Fruit fly (Drosophila melanogaster) whole organism, embryonic: ENCODE measurements around the gene CG7557.
A peak's percentile ranks its signal among the peaks of the same experiment; 100 is the strongest.

Experiments used
- Antp ChIP-seq: fragments of 200-800 bp; sonication (Bioruptor generic); optimal IDR thresholded peaks from 3 replicates; lab custom pipeline; 2016; ENCODE audit warnings: missing biosample characterization, missing genetic modification characterization
- Bteb2 ChIP-seq: fragments of 200-800 bp; sonication (Bioruptor generic); optimal IDR thresholded peaks from 2 replicates; lab custom pipeline; 2016; ENCODE audit warnings: missing biosample characterization, missing genetic modification characterization
- CG10565 ChIP-seq: fragments of 200-800 bp; sonication (Bioruptor generic); optimal IDR thresholded peaks from 3 replicates; lab custom pipeline; 2016; ENCODE audit warnings: missing biosample characterization, mild to moderate bottlenecking, missing genetic modification characterization
- CG10959 ChIP-seq: fragments of 200-800 bp; sonication (Bioruptor generic); IDR thresholded peaks from 2 replicates; pipeline ENCODE4 v1.3.6; 2022; ENCODE audit warnings: missing biosample characterization, missing genetic modification characterization
- CG11398 ChIP-seq: fragments of 200-800 bp; sonication (Bioruptor generic); optimal IDR thresholded peaks from 2 replicates; lab custom pipeline; 2016; ENCODE audit warnings: missing biosample characterization, missing genetic modification characterization
- CG13424 ChIP-seq: fragments of 200-800 bp; sonication (Bioruptor generic); optimal IDR thresholded peaks from 2 replicates; lab custom pipeline; 2019; ENCODE audit warnings: missing biosample characterization, mild to moderate bottlenecking, missing genetic modification characterization, moderate library complexity
- CG13775 ChIP-seq: fragments of 200-800 bp; sonication (Bioruptor generic); optimal IDR thresholded peaks from 3 replicates; lab custom pipeline; 2017; ENCODE audit warnings: missing biosample characterization, mild to moderate bottlenecking, missing genetic modification characterization
- CG14965 ChIP-seq: fragments of 200-800 bp; sonication (Bioruptor generic); optimal IDR thresholded peaks from 2 replicates; lab custom pipeline; 2016; ENCODE audit warnings: missing biosample characterization, missing genetic modification characterization, borderline replicate concordance
- CG15479 ChIP-seq: fragments of 200-800 bp; sonication (Bioruptor generic); optimal IDR thresholded peaks from 3 replicates; lab custom pipeline; 2019; ENCODE audit warnings: missing biosample characterization, mild to moderate bottlenecking, missing genetic modification characterization, moderate library complexity
- CG17612 ChIP-seq: fragments of 200-800 bp; sonication (Bioruptor generic); IDR thresholded peaks from 2 replicates; pipeline ENCODE4 v1.3.6; 2022; ENCODE audit warnings: missing biosample characterization, missing genetic modification characterization
- CG17912 ChIP-seq: fragments of 200-800 bp; sonication (Bioruptor generic); optimal IDR thresholded peaks from 2 replicates; lab custom pipeline; 2018; ENCODE audit warnings: missing biosample characterization, mild to moderate bottlenecking, missing genetic modification characterization
- CG18476 ChIP-seq: fragments of 200-800 bp; sonication (Bioruptor generic); optimal IDR thresholded peaks from 2 replicates; lab custom pipeline; 2016; ENCODE audit warnings: missing biosample characterization, mild to moderate bottlenecking, missing genetic modification characterization
- CG2116 ChIP-seq: fragments of 200-800 bp; sonication (Bioruptor generic); optimal IDR thresholded peaks from 3 replicates; lab custom pipeline; 2018; ENCODE audit warnings: missing biosample characterization, mild to moderate bottlenecking, missing genetic modification characterization
- CG2678 ChIP-seq: fragments of 200-800 bp; sonication (Bioruptor generic); optimal IDR thresholded peaks from 3 replicates; lab custom pipeline; 2019; ENCODE audit warnings: missing biosample characterization, mild to moderate bottlenecking, missing genetic modification characterization, moderate library complexity
- CG3163 ChIP-seq: fragments of 200-800 bp; sonication (Bioruptor generic); optimal IDR thresholded peaks from 3 replicates; lab custom pipeline; 2016; ENCODE audit warnings: missing biosample characterization, missing genetic modification characterization
- CG32532 ChIP-seq: fragments of 200-800 bp; sonication (Bioruptor generic); IDR thresholded peaks from 2 replicates; pipeline ENCODE4 v1.3.6; 2022; ENCODE audit warnings: missing biosample characterization, missing genetic modification characterization
- CG33213 ChIP-seq: fragments of 200-800 bp; sonication (Bioruptor generic); optimal IDR thresholded peaks from 3 replicates; lab custom pipeline; 2016; ENCODE audit warnings: missing biosample characterization, missing genetic modification characterization
- CG3407 ChIP-seq: fragments of 200-800 bp; sonication (Bioruptor generic); optimal IDR thresholded peaks from 2 replicates; lab custom pipeline; 2018; ENCODE audit warnings: missing biosample characterization, mild to moderate bottlenecking, missing genetic modification characterization
- CG4360 ChIP-seq: fragments of 200-800 bp; sonication (Bioruptor generic); IDR thresholded peaks from 2 replicates; pipeline ENCODE4 v1.3.6; 2022; ENCODE audit warnings: missing biosample characterization, missing genetic modification characterization
- CG4707 ChIP-seq: fragments of 200-800 bp; sonication (Bioruptor generic); optimal IDR thresholded peaks from 2 replicates; lab custom pipeline; 2018; ENCODE audit warnings: missing biosample characterization, mild to moderate bottlenecking, missing genetic modification characterization, moderate library complexity
- CG6175 ChIP-seq: fragments of 200-800 bp; sonication (Bioruptor generic); IDR thresholded peaks from 3 replicates; pipeline ENCODE4 v1.3.6; 2022; ENCODE audit warnings: missing biosample characterization, missing genetic modification characterization
- CG6254 ChIP-seq: fragments of 200-800 bp; sonication (Bioruptor generic); optimal IDR thresholded peaks from 3 replicates; lab custom pipeline; 2017; ENCODE audit warnings: mild to moderate bottlenecking, missing biosample characterization, missing genetic modification reagents, missing genetic modification characterization
- CG7372 ChIP-seq: fragments of 200-800 bp; sonication (Bioruptor generic); IDR thresholded peaks from 2 replicates; pipeline ENCODE4 v1.3.6; 2022; ENCODE audit warnings: missing biosample characterization, missing genetic modification characterization
- CG8388 ChIP-seq: fragments of 200-800 bp; sonication (Bioruptor generic); optimal IDR thresholded peaks from 2 replicates; lab custom pipeline; 2019; ENCODE audit warnings: missing biosample characterization, mild to moderate bottlenecking, missing genetic modification characterization, moderate library complexity
- CG9932 ChIP-seq: fragments of 200-800 bp; sonication (Bioruptor generic); IDR thresholded peaks from 2 replicates; pipeline ENCODE4 v1.3.6; 2022; ENCODE audit warnings: missing biosample characterization, missing genetic modification characterization
- D ChIP-seq, 2 experiments: fragments of 200-800 bp in 1 of 2; fragments of >200 bp in 1 of 2; sonication (Bioruptor generic) in 1 of 2; optimal IDR thresholded peaks; 2 replicates in 1 of 2; 3 replicates in 1 of 2; lab custom pipeline; 2017; ENCODE audit warnings: mild to moderate bottlenecking in 1 of 2, missing biosample characterization in 1 of 2, missing genetic modification characterization in 1 of 2, missing genetic modification reagents in 1 of 2
- D19A ChIP-seq: fragments of 200-800 bp; optimal IDR thresholded peaks from 3 replicates; lab custom pipeline; 2019; ENCODE audit warnings: missing biosample characterization, mild to moderate bottlenecking, missing genetic modification characterization, moderate library complexity
- D19B ChIP-seq: fragments of 200-800 bp; sonication (Bioruptor generic); optimal IDR thresholded peaks from 2 replicates; lab custom pipeline; 2017; ENCODE audit warnings: missing biosample characterization, mild to moderate bottlenecking, missing genetic modification characterization
- Dfd ChIP-seq, 2 experiments: fragments of >200 bp; optimal IDR thresholded peaks; 2 replicates each; lab custom pipeline; 2017; ENCODE audit warnings: missing biosample characterization in 2 of 2, missing genetic modification characterization in 2 of 2
- Hey ChIP-seq: fragments of 200-800 bp; sonication (Bioruptor generic); optimal IDR thresholded peaks from 3 replicates; lab custom pipeline; 2018; ENCODE audit warnings: missing biosample characterization, mild to moderate bottlenecking, missing genetic modification characterization
- Mes4 ChIP-seq: fragments of 200-800 bp; sonication (Bioruptor generic); optimal IDR thresholded peaks from 2 replicates; lab custom pipeline; 2016; ENCODE audit warnings: missing biosample characterization, missing genetic modification characterization
- Side ChIP-seq: fragments of 200-800 bp; sonication (Bioruptor generic); optimal IDR thresholded peaks from 2 replicates; lab custom pipeline; 2016; ENCODE audit warnings: missing biosample characterization, missing genetic modification characterization
- Sox100B ChIP-seq: fragments of 200-800 bp; sonication (Bioruptor generic); optimal IDR thresholded peaks from 3 replicates; lab custom pipeline; 2018; ENCODE audit warnings: missing biosample characterization, mild to moderate bottlenecking, missing genetic modification characterization
- Ssrp ChIP-seq: fragments of 200-800 bp; sonication (Bioruptor generic); optimal IDR thresholded peaks from 2 replicates; lab custom pipeline; 2018; ENCODE audit warnings: missing biosample characterization, mild to moderate bottlenecking, missing genetic modification characterization, moderate library complexity
- Stat92E ChIP-seq, 3 experiments: fragments of >200 bp in 2 of 3; fragments of 200-800 bp in 1 of 3; sonication (Bioruptor generic) in 1 of 3; optimal IDR thresholded peaks; 2 replicates each; lab custom pipeline; 2017 to 2019; ENCODE audit warnings: missing biosample characterization in 3 of 3, missing genetic modification characterization in 3 of 3, mild to moderate bottlenecking in 1 of 3, moderate library complexity in 1 of 3
- az2 ChIP-seq: fragments of 200-800 bp; sonication (Bioruptor generic); optimal IDR thresholded peaks from 3 replicates; lab custom pipeline; 2016; ENCODE audit warnings: missing biosample characterization, missing genetic modification characterization
- kah ChIP-seq: fragments of 200-800 bp; sonication (Bioruptor generic); optimal IDR thresholded peaks from 2 replicates; lab custom pipeline; 2018; ENCODE audit warnings: missing biosample characterization, mild to moderate bottlenecking, missing genetic modification characterization
- kay ChIP-seq: fragments of 200-800 bp; sonication (Bioruptor generic); optimal IDR thresholded peaks from 2 replicates; lab custom pipeline; 2016; ENCODE audit warnings: missing biosample characterization, missing genetic modification characterization
- knrl ChIP-seq: fragments of 200-800 bp; sonication (Bioruptor generic); IDR thresholded peaks from 3 replicates; pipeline ENCODE4 v1.3.6; 2022; ENCODE audit warnings: missing biosample characterization, missing genetic modification characterization; ENCODE audit not compliant: partially characterized antibody
- mirr ChIP-seq: fragments of 200-800 bp; sonication (Bioruptor generic); optimal IDR thresholded peaks from 3 replicates; lab custom pipeline; 2018; ENCODE audit warnings: missing biosample characterization, mild to moderate bottlenecking, missing genetic modification characterization
- nom ChIP-seq: fragments of 200-800 bp; sonication (Bioruptor generic); optimal IDR thresholded peaks from 2 replicates; lab custom pipeline; 2017; ENCODE audit warnings: missing biosample characterization, missing genetic modification characterization, mild to moderate bottlenecking, moderate library complexity, missing genetic modification reagents
- schlank ChIP-seq: fragments of 200-800 bp; sonication (Bioruptor generic); optimal IDR thresholded peaks from 2 replicates; lab custom pipeline; 2018; ENCODE audit warnings: missing biosample characterization, mild to moderate bottlenecking, missing genetic modification characterization
- sens ChIP-seq: fragments of 200-800 bp; sonication (Bioruptor generic); peaks from one replicate; lab custom pipeline; 2016; ENCODE audit warnings: missing biosample characterization, missing genetic modification characterization
- sug ChIP-seq: fragments of 200-800 bp; optimal IDR thresholded peaks from 2 replicates; lab custom pipeline; 2019; ENCODE audit warnings: missing biosample characterization, mild to moderate bottlenecking, missing genetic modification characterization, moderate library complexity
- tna ChIP-seq: fragments of 200-800 bp; sonication (Bioruptor generic); IDR thresholded peaks from 2 replicates; pipeline ENCODE4 v1.3.6; 2022; ENCODE audit warnings: missing biosample characterization, missing genetic modification characterization; ENCODE audit not compliant: partially characterized antibody
- tup ChIP-seq: fragments of 200-800 bp; sonication (Bioruptor generic); optimal IDR thresholded peaks from 2 replicates; lab custom pipeline; 2016; ENCODE audit warnings: missing biosample characterization, mild to moderate bottlenecking, missing genetic modification characterization, moderate library complexity
- twi ChIP-seq: fragments of 200-800 bp; optimal IDR thresholded peaks from 2 replicates; lab custom pipeline; 2019; ENCODE audit warnings: missing biosample characterization, mild to moderate bottlenecking, missing genetic modification characterization, moderate library complexity
- vfl ChIP-seq: fragments of 200-800 bp; sonication (Bioruptor generic); optimal IDR thresholded peaks from 2 replicates; lab custom pipeline; 2016; ENCODE audit warnings: missing biosample characterization, missing genetic modification characterization
- zen ChIP-seq: fragments of 200-800 bp; sonication (Bioruptor generic); optimal IDR thresholded peaks from 3 replicates; lab custom pipeline; 2018; ENCODE audit warnings: missing biosample characterization, mild to moderate bottlenecking, missing genetic modification characterization, moderate library complexity

Gene CG7557

dm6 chr3L:11493090-11493807 lies 48.3 kb downstream of the CG7557 start (continued):
- TF ChIP-seq Antp (GFP tag; lab: Kevin White, UChicago) (no peak), CG6175 (GFP tag; lab: Robert Waterston, UW) (no peak), tup (GFP tag; lab: Kevin White, UChicago) (no peak), D19A (tag; lab: Kevin White, UChicago) (no peak), CG15479 (GFP tag; lab: Kevin White, UChicago) (no peak), Sox100B (no peak), CG11398 (GFP tag; lab: Kevin White, UChicago) (no peak), CG6254 (GFP tag; lab: Kevin White, UChicago) (no peak), knrl (GFP tag; lab: Robert Waterston, UW) (no peak), CG13775 (no peak), CG10565 (GFP tag; lab: Kevin White, UChicago) (no peak), kay (GFP tag; lab: Kevin White, UChicago) (no peak), Dfd (GFP tag; optimal IDR thresholded peaks at IDR 0.05; lab: Kevin White, UChicago) (no peak), D19B (GFP tag; lab: Kevin White, UChicago) (no peak), mirr (GFP tag; lab: Kevin White, UChicago) (no peak), CG10959 (GFP tag; lab: Robert Waterston, UW) (no peak), Side (no peak), nom (GFP tag; lab: Kevin White, UChicago) (peak; percentile 84), CG2678 (tag; lab: Kevin White, UChicago) (no peak), CG18476 (GFP tag; lab: Kevin White, UChicago) (no peak), CG13424 (tag; lab: Kevin White, UChicago) (no peak), zen (tag; lab: Kevin White, UChicago) (no peak), CG14965 (GFP tag; lab: Kevin White, UChicago) (no peak), sug (no peak), sens (peak; percentile 59), twi (tag; lab: Kevin White, UChicago) (no peak), Ssrp (tag; lab: Kevin White, UChicago) (no peak), CG9932 (no peak), CG2116 (no peak), CG3407 (GFP tag; lab: Kevin White, UChicago) (no peak), az2 (no peak), CG3163 (GFP tag; lab: Kevin White, UChicago) (peak; percentile 22), schlank (tag; lab: Kevin White, UChicago) (no peak), CG33213 (GFP tag; lab: Kevin White, UChicago) (no peak), tna (GFP tag; lab: Robert Waterston, UW) (peak; percentile 25; the same call in 1 of the 2 replicates), D (optimal IDR thresholded peaks at IDR 0.05; lab: Kevin White, UChicago) (no peak), D (GFP tag; optimal IDR thresholded peaks at IDR 0.05; lab: Kevin White, UChicago) (no peak), CG7372 (GFP tag; lab: Robert Waterston, UW) (no peak), kah (GFP tag; lab: Kevin White, UChicago) (peak; percentile 42), CG4707 (GFP tag; lab: Kevin White, UChicago) (peak; percentile 41), CG8388 (GFP tag; lab: Kevin White, UChicago) (no peak), CG17612 (GFP tag; lab: Robert Waterston, UW) (no peak), Hey (no peak), CG17912 (GFP tag; lab: Kevin White, UChicago) (peak; percentile 49), Stat92E (GFP tag; optimal IDR thresholded peaks at IDR 0.05; lab: Kevin White, UChicago) (no peak), vfl (GFP tag; lab: Kevin White, UChicago) (no peak), Mes4 (GFP tag; lab: Kevin White, UChicago) (no peak), CG32532 (GFP tag; lab: Robert Waterston, UW) (peak; percentile 48; the same call in 1 of the 2 replicates), CG4360 (GFP tag; lab: Robert Waterston, UW) (no peak), Bteb2 (no peak)
